Worm (Caenorhabditis elegans) whole organism, L3 larva: ENCODE data around the gene nhr-233.

Source experiments
- ceh-28 ChIP-seq: fragments of 150-350 bp; optimal IDR thresholded peaks from 2 replicates; lab custom pipeline; 2014; ENCODE audit warnings: missing biosample characterization, missing genetic modification reagents, missing genetic modification characterization
- ceh-9 ChIP-seq: sonication (generic microtip); optimal IDR thresholded peaks from 2 replicates; lab custom pipeline; 2018; ENCODE audit warnings: missing biosample characterization, missing genetic modification characterization
- jun-1 ChIP-seq: fragments of 150-350 bp; optimal IDR thresholded peaks from 2 replicates; lab custom pipeline; 2014; ENCODE audit warnings: missing biosample characterization, missing genetic modification reagents, missing genetic modification characterization
- mdl-1 ChIP-seq: fragments of 150-350 bp; optimal IDR thresholded peaks from 2 replicates; lab custom pipeline; 2014; ENCODE audit warnings: missing biosample characterization, missing genetic modification characterization
- nhr-237 ChIP-seq: fragments of 150-350 bp; optimal IDR thresholded peaks from 2 replicates; lab custom pipeline; 2014; ENCODE audit warnings: missing biosample characterization, missing genetic modification characterization
- nhr-28 ChIP-seq: fragments of 150-350 bp; optimal IDR thresholded peaks from 2 replicates; lab custom pipeline; 2014; ENCODE audit warnings: missing biosample characterization, missing genetic modification characterization
- tbx-2 ChIP-seq: sonication (generic microtip); optimal IDR thresholded peaks from 2 replicates; lab custom pipeline; 2016; ENCODE audit warnings: mild to moderate bottlenecking, missing genetic modification characterization, missing compliant biosample characterization
- ztf-11 ChIP-seq: fragments of 150-350 bp; optimal IDR thresholded peaks from 2 replicates; lab custom pipeline; 2014; ENCODE audit warnings: missing biosample characterization, missing genetic modification characterization
- ztf-4 ChIP-seq: fragments of 150-350 bp; optimal IDR thresholded peaks from 2 replicates; lab custom pipeline; 2014; ENCODE audit warnings: missing biosample characterization, missing genetic modification characterization

DNA sequence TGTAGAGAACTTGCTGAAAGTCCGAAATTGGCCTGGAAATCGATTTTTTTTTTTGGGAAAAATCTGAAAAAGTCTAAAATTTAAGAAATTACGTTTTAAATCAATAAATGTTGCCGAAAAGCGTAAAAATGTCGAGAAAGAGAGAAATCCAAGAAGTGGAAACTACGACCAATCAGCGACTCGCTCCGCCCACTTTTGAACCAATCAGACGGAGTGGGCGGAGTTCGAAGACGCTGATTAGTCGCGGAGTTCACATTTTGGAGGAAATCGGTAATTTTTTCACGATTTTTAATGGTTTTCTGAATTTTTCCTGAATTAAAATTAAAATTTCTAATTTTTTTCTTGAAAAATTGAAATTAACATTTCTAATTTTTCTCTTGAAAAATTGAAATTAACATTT lies 30.9 kb downstream of the nhr-233 start:
- TF ChIP-seq mdl-1 (tag; lab: Kevin White, UChicago) (no peak), ztf-11 (no peak), ceh-28 (no peak), jun-1 (no peak), ceh-9 (tag; lab: Kevin White, UChicago) (no peak), nhr-28 (tag; lab: Kevin White, UChicago) (no peak), ztf-4 (no peak), tbx-2 (tag; lab: Kevin White, UChicago) (no peak), nhr-237 (tag; lab: Kevin White, UChicago) (no peak)
